Fruit fly (Drosophila melanogaster) whole organism, embryonic: ENCODE results near the gene alpha-Est3.

Experiments used
- Asciz ChIP-seq: fragments of 200-800 bp; sonication (Bioruptor generic); optimal IDR thresholded peaks from 2 replicates; lab custom pipeline; 2017; ENCODE audit warnings: missing biosample characterization, mild to moderate bottlenecking, missing genetic modification characterization, missing genetic modification reagents
- B-H2 ChIP-seq: fragments of 200-800 bp; sonication (Bioruptor generic); optimal IDR thresholded peaks from 2 replicates; lab custom pipeline; 2018; ENCODE audit warnings: missing biosample characterization, mild to moderate bottlenecking, missing genetic modification characterization
- CG10366 ChIP-seq: fragments of 200-800 bp; sonication (Bioruptor generic); IDR thresholded peaks from 2 replicates; pipeline ENCODE4 v1.3.6; 2022; ENCODE audit warnings: missing biosample characterization, missing genetic modification characterization
- CG14710 ChIP-seq: fragments of 200-800 bp; sonication (Bioruptor generic); optimal IDR thresholded peaks from 3 replicates; lab custom pipeline; 2019; ENCODE audit warnings: missing biosample characterization, mild to moderate bottlenecking, missing genetic modification characterization, moderate library complexity
- CG15514 ChIP-seq: fragments of 200-800 bp; sonication (Bioruptor generic); optimal IDR thresholded peaks from 3 replicates; lab custom pipeline; 2017; ENCODE audit warnings: missing biosample characterization, missing genetic modification characterization, mild to moderate bottlenecking, moderate library complexity, missing genetic modification reagents
- CG18262 ChIP-seq: fragments of 200-800 bp; optimal IDR thresholded peaks from 3 replicates; lab custom pipeline; 2019; ENCODE audit warnings: missing biosample characterization, mild to moderate bottlenecking, missing genetic modification characterization, moderate library complexity
- CG34376 ChIP-seq: fragments of 200-800 bp; sonication (Bioruptor generic); optimal IDR thresholded peaks from 2 replicates; lab custom pipeline; 2018; ENCODE audit warnings: missing biosample characterization, mild to moderate bottlenecking, missing genetic modification characterization
- CG4282 ChIP-seq: fragments of 200-800 bp; sonication (Bioruptor generic); optimal IDR thresholded peaks from 2 replicates; lab custom pipeline; 2016; ENCODE audit warnings: missing biosample characterization, missing genetic modification characterization
- CG4617 ChIP-seq: fragments of 200-800 bp; sonication (Bioruptor generic); optimal IDR thresholded peaks from 3 replicates; lab custom pipeline; 2016; ENCODE audit warnings: missing biosample characterization, missing genetic modification characterization, borderline replicate concordance
- CG6813 ChIP-seq: fragments of 200-800 bp; sonication (Bioruptor generic); optimal IDR thresholded peaks from 2 replicates; lab custom pipeline; 2017; ENCODE audit warnings: missing biosample characterization, missing genetic modification characterization, mild to moderate bottlenecking, moderate library complexity, missing genetic modification reagents
- CG7839 ChIP-seq: fragments of 200-800 bp; sonication (Bioruptor generic); optimal IDR thresholded peaks from 3 replicates; lab custom pipeline; 2018; ENCODE audit warnings: missing biosample characterization, mild to moderate bottlenecking, missing genetic modification characterization, moderate library complexity
- CG8924 ChIP-seq: fragments of 200-800 bp; optimal IDR thresholded peaks from 3 replicates; lab custom pipeline; 2019; ENCODE audit warnings: missing biosample characterization, mild to moderate bottlenecking, missing genetic modification characterization, moderate library complexity
- CG9609 ChIP-seq: fragments of 200-800 bp; sonication (Bioruptor generic); optimal IDR thresholded peaks from 3 replicates; lab custom pipeline; 2016; ENCODE audit warnings: missing biosample characterization, missing genetic modification characterization
- CTCF ChIP-seq: fragments of 200-800 bp; sonication (Bioruptor generic); optimal IDR thresholded peaks from 2 replicates; lab custom pipeline; 2017; ENCODE audit warnings: missing biosample characterization, mild to moderate bottlenecking, missing genetic modification characterization, moderate library complexity
- Chrac-16 ChIP-seq: fragments of 200-800 bp; sonication (Bioruptor generic); optimal IDR thresholded peaks from 3 replicates; lab custom pipeline; 2016; ENCODE audit warnings: missing biosample characterization, missing genetic modification characterization
- CoRest ChIP-seq: fragments of 200-800 bp; sonication (Bioruptor generic); optimal IDR thresholded peaks from 3 replicates; lab custom pipeline; 2018; ENCODE audit warnings: missing biosample characterization, mild to moderate bottlenecking, missing genetic modification characterization, moderate library complexity
- Dll ChIP-seq: fragments of 200-800 bp; sonication (Bioruptor generic); IDR thresholded peaks from 4 replicates; pipeline ENCODE4 v1.3.6; 2022; ENCODE audit warnings: missing biosample characterization, missing genetic modification characterization; ENCODE audit not compliant: partially characterized antibody
- Doc2 ChIP-seq: fragments of 200-800 bp; sonication (Bioruptor generic); IDR thresholded peaks from 2 replicates; pipeline ENCODE4 v1.3.6; 2022; ENCODE audit warnings: missing biosample characterization, missing genetic modification characterization
- Dp ChIP-seq: fragments of 200-800 bp; sonication (Bioruptor generic); optimal IDR thresholded peaks from 2 replicates; lab custom pipeline; 2018; ENCODE audit warnings: missing biosample characterization, mild to moderate bottlenecking, missing genetic modification characterization, moderate library complexity
- Ets65A ChIP-seq: fragments of 200-800 bp; sonication (Bioruptor generic); peaks from one replicate; lab custom pipeline; 2016; ENCODE audit warnings: missing biosample characterization, missing genetic modification characterization
- Ets97D ChIP-seq: fragments of 200-800 bp; sonication (Bioruptor generic); optimal IDR thresholded peaks from 3 replicates; lab custom pipeline; 2016; ENCODE audit warnings: missing biosample characterization, missing genetic modification characterization
- HLH4C ChIP-seq: fragments of 200-800 bp; sonication (Bioruptor generic); IDR thresholded peaks from 3 replicates; pipeline ENCODE4 v1.3.6; 2022; ENCODE audit warnings: missing biosample characterization, missing genetic modification characterization; ENCODE audit not compliant: partially characterized antibody
- HmgZ ChIP-seq: fragments of 200-800 bp; sonication (Bioruptor generic); optimal IDR thresholded peaks from 2 replicates; lab custom pipeline; 2018; ENCODE audit warnings: missing biosample characterization, mild to moderate bottlenecking, missing genetic modification characterization
- Hmr ChIP-seq: fragments of 200-800 bp; sonication (Bioruptor generic); optimal IDR thresholded peaks from 3 replicates; lab custom pipeline; 2017; ENCODE audit warnings: mild to moderate bottlenecking, missing biosample characterization, missing genetic modification reagents, missing genetic modification characterization
- Hr39 ChIP-seq: fragments of >200 bp; optimal IDR thresholded peaks from 2 replicates; lab custom pipeline; 2017
- Taf1 ChIP-seq: fragments of 200-800 bp; sonication (Bioruptor generic); IDR thresholded peaks from 2 replicates; pipeline ENCODE4 v1.3.6; 2022; ENCODE audit warnings: missing biosample characterization, missing genetic modification characterization
- bbx ChIP-seq: fragments of 200-800 bp; sonication (Bioruptor generic); IDR thresholded peaks from 2 replicates; pipeline ENCODE4 v1.3.6; 2022; ENCODE audit warnings: missing biosample characterization, missing genetic modification characterization; ENCODE audit not compliant: partially characterized antibody
- chinmo ChIP-seq: fragments of 200-800 bp; sonication (Bioruptor generic); IDR thresholded peaks from 4 replicates; pipeline ENCODE4 v1.3.6; 2022; ENCODE audit warnings: missing biosample characterization, missing genetic modification characterization; ENCODE audit not compliant: partially characterized antibody
- crol ChIP-seq: fragments of 200-800 bp; sonication (Bioruptor generic); IDR thresholded peaks from 2 replicates; pipeline ENCODE4 v1.3.6; 2022; ENCODE audit warnings: missing biosample characterization, missing genetic modification characterization
- dm ChIP-seq: fragments of 200-800 bp; sonication (Bioruptor generic); optimal IDR thresholded peaks from 3 replicates; lab custom pipeline; 2016; ENCODE audit warnings: missing biosample characterization, missing genetic modification characterization
- ewg ChIP-seq: fragments of 200-800 bp; sonication (Bioruptor generic); optimal IDR thresholded peaks from 3 replicates; lab custom pipeline; 2017; ENCODE audit warnings: mild to moderate bottlenecking, missing biosample characterization, missing genetic modification reagents, missing genetic modification characterization
- exex ChIP-seq: fragments of 200-800 bp; sonication (Bioruptor generic); optimal IDR thresholded peaks from 4 replicates; lab custom pipeline; 2018; ENCODE audit warnings: missing biosample characterization, mild to moderate bottlenecking, missing genetic modification characterization, moderate library complexity
- ftz-f1 ChIP-seq: fragments of 200-800 bp; sonication (Bioruptor generic); optimal IDR thresholded peaks from 2 replicates; lab custom pipeline; 2016; ENCODE audit warnings: missing biosample characterization, missing genetic modification characterization
- gcm2 ChIP-seq: fragments of 200-800 bp; sonication (Bioruptor generic); optimal IDR thresholded peaks from 2 replicates; lab custom pipeline; 2016; ENCODE audit warnings: missing biosample characterization, missing genetic modification characterization
- grn ChIP-seq: fragments of 200-800 bp; sonication (Bioruptor generic); optimal IDR thresholded peaks from 3 replicates; lab custom pipeline; 2017; ENCODE audit warnings: missing biosample characterization, missing genetic modification characterization
- insv ChIP-seq, 2 experiments: fragments of 200-800 bp; sonication (Bioruptor generic); optimal IDR thresholded peaks; 3 replicates each; lab custom pipeline; 2016 to 2018; ENCODE audit warnings: missing biosample characterization in 2 of 2, missing genetic modification characterization in 2 of 2
- mirr ChIP-seq: fragments of 200-800 bp; sonication (Bioruptor generic); optimal IDR thresholded peaks from 3 replicates; lab custom pipeline; 2018; ENCODE audit warnings: missing biosample characterization, mild to moderate bottlenecking, missing genetic modification characterization
- nerfin-1 ChIP-seq: fragments of 200-800 bp; sonication (Bioruptor generic); optimal IDR thresholded peaks from 3 replicates; lab custom pipeline; 2019; ENCODE audit warnings: missing biosample characterization, mild to moderate bottlenecking, missing genetic modification characterization, moderate library complexity
- pan ChIP-seq, 4 experiments: fragments of >200 bp in 3 of 4; fragments of 200-800 bp in 1 of 4; sonication (Bioruptor generic) in 1 of 4; optimal IDR thresholded peaks in 3 of 4; IDR thresholded peaks in 1 of 4; 2 replicates each; pipeline versions ENCODE4 v1.3.6 to Lab custom; 2017 to 2022; ENCODE audit warnings: missing biosample characterization in 2 of 4, missing genetic modification characterization in 2 of 4, mixed read lengths in 1 of 4
- phol ChIP-seq: fragments of 200-800 bp; sonication (Bioruptor generic); optimal IDR thresholded peaks from 3 replicates; lab custom pipeline; 2018; ENCODE audit warnings: missing biosample characterization, mild to moderate bottlenecking, missing genetic modification characterization, moderate library complexity
- pzg ChIP-seq: fragments of 200-800 bp; sonication (Bioruptor generic); optimal IDR thresholded peaks from 3 replicates; lab custom pipeline; 2018; ENCODE audit warnings: missing biosample characterization, mild to moderate bottlenecking, missing genetic modification characterization, moderate library complexity
- rib ChIP-seq: fragments of 200-800 bp; sonication (Bioruptor generic); IDR thresholded peaks from 2 replicates; pipeline ENCODE4 v1.3.6; 2022; ENCODE audit warnings: missing biosample characterization, missing genetic modification characterization
- row ChIP-seq: fragments of 200-800 bp; sonication (Bioruptor generic); IDR thresholded peaks from 3 replicates; pipeline ENCODE4 v1.3.6; 2022; ENCODE audit warnings: missing biosample characterization, missing genetic modification characterization
- sd ChIP-seq: fragments of 200-800 bp; sonication (Bioruptor generic); optimal IDR thresholded peaks from 3 replicates; lab custom pipeline; 2018; ENCODE audit warnings: missing biosample characterization, mild to moderate bottlenecking, missing genetic modification characterization, moderate library complexity
- sug ChIP-seq: fragments of 200-800 bp; optimal IDR thresholded peaks from 2 replicates; lab custom pipeline; 2019; ENCODE audit warnings: missing biosample characterization, mild to moderate bottlenecking, missing genetic modification characterization, moderate library complexity
- zen ChIP-seq: fragments of 200-800 bp; sonication (Bioruptor generic); optimal IDR thresholded peaks from 3 replicates; lab custom pipeline; 2018; ENCODE audit warnings: missing biosample characterization, mild to moderate bottlenecking, missing genetic modification characterization, moderate library complexity

alpha-Est3 gene

dm6 chr3R:7536281-7536680 is 5.2 kb downstream of the alpha-Est3 start, which contains the start of gene alpha-Est5:
Gene alpha-Est5 (minus strand): TSS chr3R:7536390.
- TF ChIP-seq grn (peak; percentile 40), CG7839 (no peak), sug (tag; lab: Kevin White, UChicago) (peak; percentile 53), CG34376 (GFP tag; lab: Kevin White, UChicago) (peak; percentile 52), gcm2 (GFP tag; lab: Kevin White, UChicago) (no peak), mirr (peak; percentile 51), Chrac-16 (GFP tag; lab: Kevin White, UChicago) (no peak), Hmr (peak; percentile 1), Taf1 (GFP tag; lab: Robert Waterston, UW) (no peak), Hr39 (lab: Kevin White, UChicago) (no peak), insv (GFP tag; optimal IDR thresholded peaks at IDR 0.05; lab: Kevin White, UChicago) (no peak), Asciz (GFP tag; lab: Kevin White, UChicago) (no peak), ewg (GFP tag; lab: Kevin White, UChicago) (no peak), pan (optimal IDR thresholded peaks at IDR 0.05; lab: Kevin White, UChicago) (no peak), pan (GFP tag; optimal IDR thresholded peaks at IDR 0.05 in 1 of 2, IDR thresholded peaks at IDR 0.05 in 1 of 2) (no peak), nerfin-1 (tag; lab: Kevin White, UChicago) (no peak), CTCF (GFP tag; lab: Kevin White, UChicago) (no peak), B-H2 (peak; percentile 8), CG10366 (GFP tag; lab: Robert Waterston, UW) (no peak), CG15514 (GFP tag; lab: Kevin White, UChicago) (peak; percentile 2), exex (peak; percentile 98), rib (GFP tag; lab: Robert Waterston, UW) (no peak), CG8924 (tag; lab: Kevin White, UChicago) (no peak), sd (tag; lab: Kevin White, UChicago) (peak; percentile 71), CG9609 (GFP tag; lab: Kevin White, UChicago) (no peak), ftz-f1 (GFP tag; lab: Kevin White, UChicago) (no peak), chinmo (no peak)

- TF ChIP-seq CG18262 (tag; lab: Kevin White, UChicago) (no peak), Ets65A (GFP tag; lab: Kevin White, UChicago) (peak; percentile 23), exex (peak; percentile 79), sug (tag; lab: Kevin White, UChicago) (peak; percentile 92)
Observed at dm6 chr3R:7535606-7536005, 5.8 kb downstream of the alpha-Est3 start.

- no peak for TF ChIP-seq CG4282 (GFP tag; lab: Kevin White, UChicago)
- 0 out of 3 replicates have a peak, but pooled peaks have one; percentile 22 for TF ChIP-seq HLH4C (GFP tag; lab: Robert Waterston, UW)
- no peak for TF ChIP-seq Doc2 (GFP tag; lab: Robert Waterston, UW)
- TF ChIP-seq CG14710 (tag; lab: Kevin White, UChicago) = peak; percentile 79
- TF ChIP-seq gcm2 (GFP tag; lab: Kevin White, UChicago) = no peak
- TF ChIP-seq CG15514 (GFP tag; lab: Kevin White, UChicago) = peak; percentile 16
- TF ChIP-seq crol = no peak
- TF ChIP-seq insv (GFP tag; optimal IDR thresholded peaks at IDR 0.05; lab: Kevin White, UChicago) = no peak
- TF ChIP-seq Dp (GFP tag; lab: Kevin White, UChicago) = peak; percentile 79
- peak; percentile 39 for TF ChIP-seq pzg
- TF ChIP-seq CG4617 = peak; percentile 36
- TF ChIP-seq row (GFP tag; lab: Robert Waterston, UW) = peak; percentile 42; the same call in 2 of the 3 replicates
- no peak for TF ChIP-seq CG6813 (GFP tag; lab: Kevin White, UChicago)
- TF ChIP-seq bbx (GFP tag; lab: Robert Waterston, UW) = 0 out of 2 replicates have a peak, but pooled peaks have one; percentile 23
- TF ChIP-seq CoRest (tag; lab: Kevin White, UChicago) = peak; percentile 31
- no peak for TF ChIP-seq HmgZ (tag; lab: Kevin White, UChicago)
- TF ChIP-seq Ets97D (GFP tag; lab: Kevin White, UChicago) = peak; percentile 13
- 0 out of 4 replicates have a peak, but pooled peaks have one; percentile 40 for TF ChIP-seq Dll
- peak; percentile 29 for TF ChIP-seq dm
- peak; percentile 9 for TF ChIP-seq zen
- TF ChIP-seq phol (tag; lab: Kevin White, UChicago) = peak; percentile 29
Observed at dm6 chr3R:7530184-7530821, 11.1 kb downstream of the alpha-Est3 start, which contains the start of the genes Rtnl2 and alphaTub84D. Gene Rtnl2 (minus strand): TSS chr3R:7530241. Gene alphaTub84D (plus strand): TSS chr3R:7530753.
